Worm (Caenorhabditis elegans) whole organism, dauer: ENCODE measurements around the gene clec-74.

Experiments used
- unc-62 ChIP-seq: sonication (generic microtip); optimal IDR thresholded peaks from 2 replicates; lab custom pipeline; 2017; ENCODE audit warnings: missing biosample characterization, missing genetic modification reagents, missing genetic modification characterization

The clec-74 gene

ce11 chrIV:3944459-3944858 lies 12.3 kb upstream of the clec-74 start, which contains the start of gene clec-72:
Gene clec-72, plus strand, starts transcription at chrIV:3944816.
- no peak for TF ChIP-seq unc-62

- no peak for TF ChIP-seq unc-62
Measured at ce11 chrIV:3956095-3956494, 710 bp upstream of the clec-74 start, which contains the start of gene clec-73. Gene clec-73, minus strand, starts transcription at chrIV:3956195.

ce11 chrIV:3960396-3960795 lies 3.6 kb downstream of the clec-74 start, which contains the start of gene clec-75:
Gene clec-75, plus strand, starts transcription at chrIV:3960734.
- TF ChIP-seq unc-62 = no peak

ce11 chrIV:3962584-3962983 lies 5.8 kb downstream of the clec-74 start, which contains the start of gene Y46C8AM.1:
Gene Y46C8AM.1, plus strand, starts transcription at chrIV:3962884.
- TF ChIP-seq unc-62 = no peak

- no peak for TF ChIP-seq unc-62
Measured at ce11 chrIV:3963498-3963897, 6.7 kb downstream of the clec-74 start.

- TF ChIP-seq unc-62 = no peak
Measured at ce11 chrIV:3965013-3965412, 8.2 kb downstream of the clec-74 start, which contains the start of gene clec-76. Gene clec-76, plus strand, starts transcription at chrIV:3965246.

- no peak for TF ChIP-seq unc-62
Measured at ce11 chrIV:3973049-3973448, 16.2 kb downstream of the clec-74 start, which contains the start of gene clec-79. Gene clec-79, plus strand, starts transcription at chrIV:3973349.

- TF ChIP-seq unc-62 = no peak
Measured at ce11 chrIV:3977965-3978523, 21.2 kb downstream of the clec-74 start, which contains the start of gene srh-220. Gene srh-220, minus strand, starts transcription at chrIV:3978015.

ce11 chrIV:3979525-3979924 lies 22.7 kb downstream of the clec-74 start, which contains the start of gene srh-222:
Gene srh-222, plus strand, starts transcription at chrIV:3979825.
- no peak for TF ChIP-seq unc-62

- no peak for TF ChIP-seq unc-62
Measured at ce11 chrIV:3981601-3982000, 24.8 kb downstream of the clec-74 start, which contains the start of gene srh-223. Gene srh-223, plus strand, starts transcription at chrIV:3981901.

- TF ChIP-seq unc-62 = no peak
Measured at ce11 chrIV:3988132-3988531, 31.3 kb downstream of the clec-74 start.

- no peak for TF ChIP-seq unc-62
Measured at ce11 chrIV:3988638-3989152, 31.9 kb downstream of the clec-74 start, which contains the start of gene clec-78. Gene clec-78, plus strand, starts transcription at chrIV:3989102.

ce11 chrIV:3993292-3993691 lies 36.5 kb downstream of the clec-74 start, which contains the start of gene F47C12.6:
Gene F47C12.6, minus strand, starts transcription at chrIV:3993392.
- no peak for TF ChIP-seq unc-62

- TF ChIP-seq unc-62 = no peak
Measured at ce11 chrIV:3994318-3994717, 37.5 kb downstream of the clec-74 start, which contains the start of gene F47C12.13. Gene F47C12.13, minus strand, starts transcription at chrIV:3994418.

- TF ChIP-seq unc-62 = no peak
Measured at ce11 chrIV:3995384-3995783, 38.6 kb downstream of the clec-74 start, which contains the start of gene F47C12.7. Gene F47C12.7, minus strand, starts transcription at chrIV:3995484.

- TF ChIP-seq unc-62 = no peak
Measured at ce11 chrIV:3998517-3998916, 41.7 kb downstream of the clec-74 start, which contains the start of gene F47C12.8. Gene F47C12.8, minus strand, starts transcription at chrIV:3998617.

ce11 chrIV:3999662-4000061 lies 42.9 kb downstream of the clec-74 start:
- no peak for TF ChIP-seq unc-62

- no peak for TF ChIP-seq unc-62
Measured at ce11 chrIV:4004221-4004620, 47.4 kb downstream of the clec-74 start.
